Fruit fly (Drosophila melanogaster) whole organism, embryonic: ENCODE data around the gene CG17982.

Experiments
- B-H2 ChIP-seq: fragments of 200-800 bp; sonication (Bioruptor generic); optimal IDR thresholded peaks from 2 replicates; lab custom pipeline; 2018; ENCODE audit warnings: missing biosample characterization, mild to moderate bottlenecking, missing genetic modification characterization
- CG10274 ChIP-seq: fragments of 200-800 bp; sonication (Bioruptor generic); optimal IDR thresholded peaks from 3 replicates; lab custom pipeline; 2017; ENCODE audit warnings: missing biosample characterization, mild to moderate bottlenecking, missing genetic modification characterization
- CG10366 ChIP-seq: fragments of 200-800 bp; sonication (Bioruptor generic); IDR thresholded peaks from 2 replicates; pipeline ENCODE4 v1.3.6; 2022; ENCODE audit warnings: missing biosample characterization, missing genetic modification characterization
- CG11695 ChIP-seq: fragments of 200-800 bp; sonication (Bioruptor generic); IDR thresholded peaks from 3 replicates; pipeline ENCODE4 v1.3.6; 2022; ENCODE audit warnings: missing biosample characterization, missing genetic modification characterization
- CG12155 ChIP-seq: fragments of 200-800 bp; sonication (Bioruptor generic); optimal IDR thresholded peaks from 3 replicates; lab custom pipeline; 2016; ENCODE audit warnings: missing biosample characterization, missing genetic modification characterization
- CG12299 ChIP-seq: fragments of 200-800 bp; sonication (Bioruptor generic); optimal IDR thresholded peaks from 2 replicates; lab custom pipeline; 2018; ENCODE audit warnings: missing biosample characterization, mild to moderate bottlenecking, missing genetic modification characterization
- CG13296 ChIP-seq: fragments of 200-800 bp; sonication (Bioruptor generic); optimal IDR thresholded peaks from 3 replicates; lab custom pipeline; 2018; ENCODE audit warnings: missing biosample characterization, mild to moderate bottlenecking, missing genetic modification characterization
- CG1602 ChIP-seq: fragments of 200-800 bp; sonication (Bioruptor generic); optimal IDR thresholded peaks from 3 replicates; lab custom pipeline; 2016; ENCODE audit warnings: missing biosample characterization, missing genetic modification characterization
- CG17328 ChIP-seq: fragments of 200-800 bp; sonication (Bioruptor generic); IDR thresholded peaks from 2 replicates; pipeline ENCODE4 v1.3.6; 2022; ENCODE audit warnings: missing biosample characterization, missing genetic modification characterization
- CG17829 ChIP-seq: fragments of 200-800 bp; optimal IDR thresholded peaks from 2 replicates; lab custom pipeline; 2019; ENCODE audit warnings: missing biosample characterization, mild to moderate bottlenecking, missing genetic modification characterization, moderate library complexity
- CG31365 ChIP-seq: fragments of 200-800 bp; sonication (Bioruptor generic); optimal IDR thresholded peaks from 2 replicates; lab custom pipeline; 2018; ENCODE audit warnings: missing biosample characterization, mild to moderate bottlenecking, missing genetic modification characterization
- CG33213 ChIP-seq: fragments of 200-800 bp; sonication (Bioruptor generic); optimal IDR thresholded peaks from 3 replicates; lab custom pipeline; 2016; ENCODE audit warnings: missing biosample characterization, missing genetic modification characterization
- CG4328 ChIP-seq: fragments of 200-800 bp; sonication (Bioruptor generic); optimal IDR thresholded peaks from 3 replicates; lab custom pipeline; 2017; ENCODE audit warnings: missing biosample characterization, missing genetic modification reagents, missing genetic modification characterization
- CG6272 ChIP-seq: fragments of 200-800 bp; sonication (Bioruptor generic); IDR thresholded peaks from 2 replicates; pipeline ENCODE4 v1.3.6; 2022; ENCODE audit warnings: missing biosample characterization, missing genetic modification characterization
- CG8765 ChIP-seq: fragments of 200-800 bp; sonication (Bioruptor generic); IDR thresholded peaks from 2 replicates; pipeline ENCODE4 v1.3.6; 2022; ENCODE audit warnings: missing biosample characterization, missing genetic modification characterization
- Chrac-16 ChIP-seq: fragments of 200-800 bp; sonication (Bioruptor generic); optimal IDR thresholded peaks from 3 replicates; lab custom pipeline; 2016; ENCODE audit warnings: missing biosample characterization, missing genetic modification characterization
- Deaf1 ChIP-seq: fragments of 200-800 bp; optimal IDR thresholded peaks from 3 replicates; lab custom pipeline; 2019; ENCODE audit warnings: missing biosample characterization, mild to moderate bottlenecking, missing genetic modification characterization, moderate library complexity
- Drgx ChIP-seq: fragments of 200-800 bp; sonication (Bioruptor generic); IDR thresholded peaks from 2 replicates; pipeline ENCODE4 v1.3.6; 2022; ENCODE audit warnings: missing biosample characterization, missing genetic modification characterization
- E2f2 ChIP-seq: fragments of 200-800 bp; sonication (Bioruptor generic); IDR thresholded peaks from 2 replicates; pipeline ENCODE4 v1.3.6; 2022; ENCODE audit warnings: missing biosample characterization, missing genetic modification characterization
- Elba2 ChIP-seq: fragments of 200-800 bp; sonication (Bioruptor generic); optimal IDR thresholded peaks from 3 replicates; lab custom pipeline; 2016; ENCODE audit warnings: missing biosample characterization, missing genetic modification characterization
- GATAe ChIP-seq: fragments of 200-800 bp; sonication (Bioruptor generic); conservative IDR thresholded peaks from 2 replicates; pipeline ENCODE4 v1.3.6; 2022; ENCODE audit warnings: missing biosample characterization, missing genetic modification characterization
- Jarid2 ChIP-seq: fragments of 200-800 bp; sonication (Bioruptor generic); optimal IDR thresholded peaks from 3 replicates; lab custom pipeline; 2017; ENCODE audit warnings: mild to moderate bottlenecking, missing biosample characterization, missing genetic modification reagents, missing genetic modification characterization
- Lpt ChIP-seq: fragments of >200 bp; optimal IDR thresholded peaks from 2 replicates; lab custom pipeline; 2018; ENCODE audit warnings: missing biosample characterization, missing genetic modification characterization
- Nf-YA ChIP-seq: fragments of 200-800 bp; sonication (Bioruptor generic); IDR thresholded peaks from 2 replicates; pipeline ENCODE4 v1.3.6; 2022; ENCODE audit warnings: missing biosample characterization, missing genetic modification characterization
- Pdp1 ChIP-seq, 2 experiments: fragments of 200-800 bp; sonication (Bioruptor generic); optimal IDR thresholded peaks; 3 replicates each; lab custom pipeline; 2016; ENCODE audit warnings: missing biosample characterization in 2 of 2, missing genetic modification characterization in 2 of 2, mild to moderate bottlenecking in 1 of 2, moderate library complexity in 1 of 2
- Sox102F ChIP-seq: fragments of 200-800 bp; sonication (Bioruptor generic); optimal IDR thresholded peaks from 2 replicates; lab custom pipeline; 2018; ENCODE audit warnings: missing biosample characterization, mild to moderate bottlenecking, missing genetic modification characterization, moderate library complexity
- Sry-δ ChIP-seq: fragments of 200-800 bp; sonication (Bioruptor generic); optimal IDR thresholded peaks from 2 replicates; lab custom pipeline; 2016; ENCODE audit warnings: missing biosample characterization, missing genetic modification characterization
- ab ChIP-seq: fragments of 200-800 bp; sonication (Bioruptor generic); optimal IDR thresholded peaks from 2 replicates; lab custom pipeline; 2016; ENCODE audit warnings: missing biosample characterization, missing genetic modification characterization
- ase ChIP-seq: fragments of 200-800 bp; sonication (Bioruptor generic); IDR thresholded peaks from 3 replicates; pipeline ENCODE4 v1.3.6; 2022; ENCODE audit warnings: missing biosample characterization, missing genetic modification characterization
- bab2 ChIP-seq: fragments of 200-800 bp; sonication (Bioruptor generic); optimal IDR thresholded peaks from 2 replicates; lab custom pipeline; 2016; ENCODE audit warnings: missing biosample characterization, missing genetic modification characterization
- dan ChIP-seq: fragments of 200-800 bp; sonication (Bioruptor generic); IDR thresholded peaks from 2 replicates; pipeline ENCODE4 v1.3.6; 2022; ENCODE audit warnings: missing biosample characterization, missing genetic modification characterization
- dm ChIP-seq: fragments of 200-800 bp; sonication (Bioruptor generic); optimal IDR thresholded peaks from 3 replicates; lab custom pipeline; 2016; ENCODE audit warnings: missing biosample characterization, missing genetic modification characterization
- gce ChIP-seq: fragments of 200-800 bp; sonication (Bioruptor generic); IDR thresholded peaks from 3 replicates; pipeline ENCODE4 v1.3.6; 2022; ENCODE audit warnings: missing biosample characterization, missing genetic modification characterization
- gem ChIP-seq: fragments of 200-800 bp; sonication (Bioruptor generic); optimal IDR thresholded peaks from 2 replicates; lab custom pipeline; 2019; ENCODE audit warnings: missing biosample characterization, mild to moderate bottlenecking, missing genetic modification characterization, moderate library complexity
- gsb ChIP-seq: fragments of 200-800 bp; sonication (Bioruptor generic); IDR thresholded peaks from 2 replicates; pipeline ENCODE4 v1.3.6; 2022; ENCODE audit warnings: missing biosample characterization, missing genetic modification characterization
- gsb-n ChIP-seq: fragments of 200-800 bp; sonication (Bioruptor generic); optimal IDR thresholded peaks from 3 replicates; lab custom pipeline; 2018; ENCODE audit warnings: missing biosample characterization, mild to moderate bottlenecking, missing genetic modification characterization
- lbe ChIP-seq: fragments of 200-800 bp; sonication (Bioruptor generic); optimal IDR thresholded peaks from 2 replicates; lab custom pipeline; 2016; ENCODE audit warnings: missing biosample characterization, mild to moderate bottlenecking, missing genetic modification characterization
- nau ChIP-seq: fragments of 200-800 bp; sonication (Bioruptor generic); optimal IDR thresholded peaks from 3 replicates; lab custom pipeline; 2017; ENCODE audit warnings: missing biosample characterization, mild to moderate bottlenecking, missing genetic modification characterization, missing genetic modification reagents
- nmo ChIP-seq: fragments of 200-800 bp; sonication (Bioruptor generic); optimal IDR thresholded peaks from 2 replicates; lab custom pipeline; 2018; ENCODE audit warnings: missing biosample characterization, mild to moderate bottlenecking, missing genetic modification characterization, moderate library complexity
- pnt ChIP-seq: fragments of 200-800 bp; sonication (Bioruptor generic); optimal IDR thresholded peaks from 3 replicates; lab custom pipeline; 2016; ENCODE audit warnings: missing biosample characterization, missing genetic modification characterization
- repo ChIP-seq: fragments of 200-800 bp; sonication (Bioruptor generic); optimal IDR thresholded peaks from 2 replicates; lab custom pipeline; 2016; ENCODE audit warnings: missing biosample characterization, missing genetic modification characterization
- scrt ChIP-seq: fragments of 200-800 bp; sonication (Bioruptor generic); optimal IDR thresholded peaks from 2 replicates; lab custom pipeline; 2018; ENCODE audit warnings: missing biosample characterization, mild to moderate bottlenecking, missing genetic modification characterization, moderate library complexity
- sim ChIP-seq: fragments of 200-800 bp; sonication (Bioruptor generic); IDR thresholded peaks from 2 replicates; pipeline ENCODE4 v1.3.6; 2022; ENCODE audit warnings: missing biosample characterization, missing genetic modification characterization
- slbo ChIP-seq: fragments of 200-800 bp; sonication (Bioruptor generic); IDR thresholded peaks from 2 replicates; pipeline ENCODE4 v1.3.6; 2022; ENCODE audit warnings: missing biosample characterization, missing genetic modification characterization
- slou ChIP-seq: fragments of 200-800 bp; sonication (Bioruptor generic); optimal IDR thresholded peaks from 3 replicates; lab custom pipeline; 2016; ENCODE audit warnings: missing biosample characterization, missing genetic modification characterization
- tgo ChIP-seq: fragments of 200-800 bp; sonication (Bioruptor generic); IDR thresholded peaks from 3 replicates; pipeline ENCODE4 v1.3.6; 2022; ENCODE audit warnings: missing biosample characterization, missing genetic modification characterization
- tin ChIP-seq: fragments of 200-800 bp; sonication (Bioruptor generic); optimal IDR thresholded peaks from 3 replicates; lab custom pipeline; 2016; ENCODE audit warnings: missing biosample characterization, missing genetic modification characterization
- trh ChIP-seq: fragments of 200-800 bp; sonication (Bioruptor generic); optimal IDR thresholded peaks from 2 replicates; lab custom pipeline; 2016; ENCODE audit warnings: missing biosample characterization, missing genetic modification characterization
- yki ChIP-seq: fragments of >200 bp; optimal IDR thresholded peaks from 3 replicates; lab custom pipeline; 2018
- zfh2 ChIP-seq: fragments of 200-800 bp; sonication (Bioruptor generic); optimal IDR thresholded peaks from 2 replicates; lab custom pipeline; 2016; ENCODE audit warnings: missing biosample characterization, missing genetic modification characterization

Gene CG17982

DNA sequence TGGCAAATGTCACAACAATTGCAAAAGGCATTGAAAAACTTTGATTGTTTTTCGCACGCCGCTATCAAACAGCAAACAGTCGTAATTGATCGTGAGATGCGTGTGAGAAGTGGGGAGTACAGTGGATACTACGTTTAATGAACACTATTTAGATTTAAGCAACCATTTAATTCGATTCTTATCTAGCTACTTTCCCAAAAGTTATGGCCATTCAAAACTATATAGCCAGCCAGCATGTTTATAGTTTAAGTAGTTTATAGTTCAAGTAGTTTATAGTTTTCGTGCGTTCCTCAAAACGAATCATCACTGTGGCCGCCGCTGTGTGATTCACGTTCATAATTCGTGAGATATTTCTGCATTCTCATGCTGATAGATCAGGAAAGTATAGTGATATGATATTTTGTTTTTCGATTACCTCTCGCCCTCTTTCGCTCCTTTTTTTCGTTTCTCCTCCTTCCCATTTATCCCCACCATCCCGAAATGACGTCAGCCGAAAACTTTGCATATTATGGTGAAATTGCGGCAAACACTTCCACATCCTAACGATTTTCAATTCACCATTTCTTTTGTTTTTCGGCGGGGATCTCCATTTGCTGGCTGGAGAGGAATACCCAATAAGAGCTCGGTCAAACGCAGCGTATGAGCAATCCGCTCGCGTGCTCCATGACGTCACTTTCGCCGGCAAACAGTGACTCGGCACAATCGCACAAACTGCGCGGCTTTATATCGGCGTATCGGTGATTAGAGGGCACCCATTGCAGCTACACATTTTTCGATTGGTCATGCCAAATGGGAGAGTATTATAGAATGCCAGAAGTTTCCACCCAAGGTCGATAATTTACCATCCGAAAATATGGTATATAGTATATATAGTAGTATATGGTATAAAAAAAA, 30.0 kb downstream of the CG17982 start (continued):
- peak; percentile 23 for TF ChIP-seq Chrac-16 (GFP tag; lab: Kevin White, UChicago)
- TF ChIP-seq slou (GFP tag; lab: Kevin White, UChicago), result no peak
- TF ChIP-seq CG31365 (tag; lab: Kevin White, UChicago), result no peak
- peak; percentile 29 for TF ChIP-seq CG17829
- TF ChIP-seq CG8765, result no peak; the same call in 1 of the 2 replicates
- TF ChIP-seq Jarid2 (GFP tag; lab: Kevin White, UChicago), result peak; percentile 10
- TF ChIP-seq dan (GFP tag; lab: Robert Waterston, UW), result no peak
- TF ChIP-seq Nf-YA (GFP tag; lab: Robert Waterston, UW), result no peak
- no peak for TF ChIP-seq pnt (GFP tag; lab: Kevin White, UChicago)
- no peak for TF ChIP-seq yki (lab: Kevin White, UChicago)
- no peak for TF ChIP-seq gsb-n (tag; lab: Kevin White, UChicago)
- peak; percentile 38 for TF ChIP-seq CG10274 (GFP tag; lab: Kevin White, UChicago)
- peak; percentile 63 for TF ChIP-seq CG12155 (GFP tag; lab: Kevin White, UChicago)
- TF ChIP-seq lbe, result no peak
- TF ChIP-seq bab2, result peak; percentile 52
- peak; percentile 17; the same call in 1 of the 2 replicates for TF ChIP-seq E2f2 (GFP tag; lab: Robert Waterston, UW)
- peak; percentile 58; the same call in 2 of the 3 replicates for TF ChIP-seq CG11695
- TF ChIP-seq trh (GFP tag; lab: Kevin White, UChicago), result no peak
- TF ChIP-seq CG4328, result no peak
- TF ChIP-seq nmo (GFP tag; lab: Kevin White, UChicago), result peak; percentile 16
- TF ChIP-seq CG6272 (GFP tag; lab: Robert Waterston, UW), result no peak
- TF ChIP-seq B-H2 (GFP tag; lab: Kevin White, UChicago), result peak; percentile 60
- TF ChIP-seq tgo (GFP tag; lab: Robert Waterston, UW), result peak; percentile 60
- TF ChIP-seq gem (tag; lab: Kevin White, UChicago), result peak; percentile 74
- TF ChIP-seq CG33213 (GFP tag; lab: Kevin White, UChicago), result no peak
- peak; percentile 72 for TF ChIP-seq CG10366 (GFP tag; lab: Robert Waterston, UW)
- TF ChIP-seq CG1602 (GFP tag; lab: Kevin White, UChicago), result peak; percentile 20
- peak; percentile 52 for TF ChIP-seq CG17328
- TF ChIP-seq CG12299 (tag; lab: Kevin White, UChicago), result no peak
- no peak for TF ChIP-seq repo (GFP tag; lab: Kevin White, UChicago)
- no peak for TF ChIP-seq ase
- no peak; the same call in 1 of the 2 replicates for TF ChIP-seq Drgx
- peak; percentile 14 for TF ChIP-seq Deaf1 (tag; lab: Kevin White, UChicago)
- no peak for TF ChIP-seq nau (GFP tag; lab: Kevin White, UChicago)
- TF ChIP-seq Pdp1 (GFP tag; optimal IDR thresholded peaks at IDR 0.05; lab: Kevin White, UChicago), result peak; percentile 22 to 30
- TF ChIP-seq Elba2 (GFP tag; lab: Kevin White, UChicago), result no peak
- no peak for TF ChIP-seq tin
- peak; percentile 30 for TF ChIP-seq Sox102F
- no peak for TF ChIP-seq gce
- no peak for TF ChIP-seq dm (GFP tag; lab: Kevin White, UChicago)
- peak; percentile 78 for TF ChIP-seq zfh2 (GFP tag; lab: Kevin White, UChicago)
- peak; percentile 64 for TF ChIP-seq CG13296
- no peak for TF ChIP-seq Lpt (GFP tag; lab: Kevin White, UChicago)
- TF ChIP-seq Sry-δ, result peak; percentile 24
- TF ChIP-seq slbo, result peak; percentile 89
- TF ChIP-seq ab, result no peak
- TF ChIP-seq sim (GFP tag; lab: Robert Waterston, UW), result no peak
- peak; percentile 52 for TF ChIP-seq scrt (GFP tag; lab: Kevin White, UChicago)
- peak; percentile 58; the same call in 1 of the 2 replicates for TF ChIP-seq gsb (GFP tag; lab: Robert Waterston, UW)
- TF ChIP-seq GATAe (GFP tag; lab: Robert Waterston, UW), result peak; percentile 48; the same call in 1 of the 2 replicates
